Worm (Caenorhabditis elegans) whole organism, mixed stage, embryonic: ENCODE results near the gene K07C11.7.

Experiments
- ceh-83 ChIP-seq: fragments of 200-800 bp; sonication (Bioruptor generic); optimal IDR thresholded peaks from 2 replicates; lab custom pipeline; 2018; ENCODE audit warnings: mild to moderate bottlenecking, missing genetic modification characterization, missing compliant biosample characterization
- cnd-1 ChIP-seq: fragments of 200-800 bp; sonication (Bioruptor generic); optimal IDR thresholded peaks from 2 replicates; lab custom pipeline; 2018; ENCODE audit warnings: mild to moderate bottlenecking, missing genetic modification characterization, missing compliant biosample characterization
- elt-1 ChIP-seq: sonication (generic microtip); optimal IDR thresholded peaks from 2 replicates; lab custom pipeline; 2017; ENCODE audit warnings: missing genetic modification characterization, mild to moderate bottlenecking, missing compliant biosample characterization, antibody characterized with exemption, moderate library complexity, borderline replicate concordance; ENCODE audit not compliant: insufficient read depth
- elt-3 ChIP-seq: fragments of 150-350 bp; optimal IDR thresholded peaks from 2 replicates; lab custom pipeline; 2014; ENCODE audit warnings: missing biosample characterization, missing genetic modification characterization
- lin-13 ChIP-seq: fragments of 150-350 bp; optimal IDR thresholded peaks from 2 replicates; lab custom pipeline; 2014; ENCODE audit warnings: missing biosample characterization, missing genetic modification characterization
- mep-1 ChIP-seq: fragments of 150-350 bp; optimal IDR thresholded peaks from 2 replicates; lab custom pipeline; 2017; ENCODE audit warnings: missing biosample characterization, missing genetic modification reagents, missing genetic modification characterization, inconsistent platforms
- nhr-76 ChIP-seq: sonication (generic microtip); optimal IDR thresholded peaks from 2 replicates; lab custom pipeline; 2017; ENCODE audit warnings: missing biosample characterization, missing genetic modification characterization
- sptf-1 ChIP-seq: sonication (generic microtip); optimal IDR thresholded peaks from 2 replicates; lab custom pipeline; 2017; ENCODE audit warnings: mild to moderate bottlenecking, missing genetic modification characterization, moderate library complexity, missing compliant biosample characterization
- unc-39 ChIP-seq: fragments of 150-350 bp; optimal IDR thresholded peaks from 2 replicates; lab custom pipeline; 2014; ENCODE audit warnings: missing biosample characterization, missing genetic modification characterization

DNA sequence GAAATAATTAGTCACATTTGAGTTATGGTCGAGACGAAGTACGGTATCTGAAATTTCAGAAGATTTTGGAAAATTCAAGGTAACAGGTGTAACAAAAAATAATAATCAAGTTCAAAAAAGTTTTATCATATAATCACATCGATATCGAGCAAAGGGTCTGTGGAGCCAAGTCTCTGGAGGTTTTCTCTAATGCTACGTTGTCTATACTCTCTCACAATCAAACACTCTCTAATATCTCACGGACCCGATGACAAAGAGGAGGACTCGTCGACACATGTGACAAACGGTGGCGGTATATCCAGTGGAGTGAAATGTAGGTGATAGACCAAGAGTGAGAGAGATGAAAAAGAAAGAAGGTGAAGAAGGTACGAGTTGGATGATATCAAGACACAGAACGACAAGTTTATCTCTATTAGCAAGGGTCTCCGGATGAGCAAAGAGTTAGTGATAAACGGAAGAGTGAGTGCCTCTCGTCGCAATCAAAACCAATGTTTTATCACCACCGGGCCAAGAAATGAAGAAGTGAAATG is 17.8 kb downstream of the K07C11.7 start, which contains the start of gene F20D6.10:
- TF ChIP-seq elt-1: no peak
- no peak for TF ChIP-seq mep-1 (tag; lab: Kevin White, UChicago)
- no peak for TF ChIP-seq unc-39
- no peak for TF ChIP-seq elt-3 (tag; lab: Kevin White, UChicago)
- no peak for TF ChIP-seq lin-13 (tag; lab: Kevin White, UChicago)
- no peak for TF ChIP-seq sptf-1 (tag; lab: Kevin White, UChicago)
- no peak for TF ChIP-seq nhr-76 (tag; lab: Kevin White, UChicago)
- TF ChIP-seq cnd-1 (tag; lab: Kevin White, UChicago): no peak
- TF ChIP-seq ceh-83 (GFP tag; lab: Kevin White, UChicago): no peak
